Worm (Caenorhabditis elegans): ENCODE results near the gene sri-30.

ce11 chrII:3070182-3070581 lies 24.2 kb downstream of the sri-30 start:
- TF ChIP-seq cog-1 (tag; optimal IDR thresholded peaks at IDR 0.05), result no peak
- TF ChIP-seq T22C8.4 (GFP tag; IDR thresholded peaks at IDR 0.05), result peak; percentile 89
- no peak for TF ChIP-seq flt-1 (GFP tag; IDR thresholded peaks at IDR 0.05)
- TF ChIP-seq ref-1 (GFP tag; conservative IDR thresholded peaks at IDR 0.05), result no peak
- TF ChIP-seq ztf-29 (GFP tag; IDR thresholded peaks at IDR 0.05), result no peak
- TF ChIP-seq tab-1 (GFP tag; IDR thresholded peaks at IDR 0.05), result no peak
- no peak for TF ChIP-seq klf-2 (GFP tag; conservative IDR thresholded peaks at IDR 0.05)
- no peak for TF ChIP-seq med-1 (GFP tag; optimal IDR thresholded peaks at IDR 0.05; ENCODE audit: insufficient read depth)
- no peak for TF ChIP-seq ztf-23 (GFP tag; IDR thresholded peaks at IDR 0.05)

All from whole organism, midembryonic.